Worm (Caenorhabditis elegans) whole organism, L3 larva: ENCODE results near the gene snrp-40.1.
A peak's percentile ranks its signal among the peaks of the same experiment; 100 is the strongest.

Source experiments
- R02D3.7 ChIP-seq: fragments of 150-350 bp; optimal IDR thresholded peaks from 2 replicates; lab custom pipeline; 2014; ENCODE audit warnings: missing biosample characterization, missing genetic modification characterization
- aly-2 ChIP-seq: fragments of 150-350 bp; optimal IDR thresholded peaks from 2 replicates; lab custom pipeline; 2014; ENCODE audit warnings: missing biosample characterization, missing genetic modification characterization
- ceh-28 ChIP-seq: fragments of 150-350 bp; optimal IDR thresholded peaks from 2 replicates; lab custom pipeline; 2014; ENCODE audit warnings: missing biosample characterization, missing genetic modification reagents, missing genetic modification characterization
- ceh-82 ChIP-seq: fragments of 150-350 bp; optimal IDR thresholded peaks from 2 replicates; lab custom pipeline; 2014; ENCODE audit warnings: missing biosample characterization, missing genetic modification characterization
- daf-12 ChIP-seq: fragments of 150-350 bp; optimal IDR thresholded peaks from 2 replicates; lab custom pipeline; 2014; ENCODE audit warnings: missing biosample characterization, missing genetic modification reagents, missing genetic modification characterization
- egl-5 ChIP-seq: fragments of 150-350 bp; optimal IDR thresholded peaks from 2 replicates; lab custom pipeline; 2017; ENCODE audit warnings: missing biosample characterization, missing genetic modification reagents, missing genetic modification characterization, inconsistent platforms
- elt-1 ChIP-seq: fragments of 150-350 bp; optimal IDR thresholded peaks from 2 replicates; lab custom pipeline; 2014; ENCODE audit warnings: missing biosample characterization, missing genetic modification characterization
- elt-2 ChIP-seq: sonication (generic microtip); optimal IDR thresholded peaks from 2 replicates; lab custom pipeline; 2016; ENCODE audit warnings: missing genetic modification reagents, mild to moderate bottlenecking, missing genetic modification characterization, missing compliant biosample characterization
- elt-3 ChIP-seq, 3 experiments: fragments of 150-350 bp in 1 of 3; sonication (generic microtip) in 2 of 3; optimal IDR thresholded peaks; 2 replicates in 2 of 3; 4 replicates in 1 of 3; lab custom pipeline; 2014 to 2017; ENCODE audit warnings: missing biosample characterization in 3 of 3, missing genetic modification characterization in 3 of 3
- jun-1 ChIP-seq: fragments of 150-350 bp; optimal IDR thresholded peaks from 2 replicates; lab custom pipeline; 2014; ENCODE audit warnings: missing biosample characterization, missing genetic modification reagents, missing genetic modification characterization
- lin-15B ChIP-seq: fragments of 150-350 bp; optimal IDR thresholded peaks from 2 replicates; lab custom pipeline; 2014; ENCODE audit warnings: missing biosample characterization, missing genetic modification characterization
- lsy-12 ChIP-seq: sonication (generic microtip); optimal IDR thresholded peaks from 2 replicates; lab custom pipeline; 2016; ENCODE audit warnings: mild to moderate bottlenecking, missing genetic modification characterization, missing compliant biosample characterization
- mml-1 ChIP-seq: fragments of 150-350 bp; sonication (generic microtip); optimal IDR thresholded peaks from 3 replicates; lab custom pipeline; 2014; ENCODE audit warnings: missing biosample characterization, missing genetic modification characterization
- nfya-1 ChIP-seq: sonication (generic microtip); optimal IDR thresholded peaks from 2 replicates; lab custom pipeline; 2017; ENCODE audit warnings: missing genetic modification characterization, mild to moderate bottlenecking, missing compliant biosample characterization, antibody characterized with exemption, moderate library complexity; ENCODE audit not compliant: insufficient read depth
- nhr-23 ChIP-seq: fragments of 150-350 bp; optimal IDR thresholded peaks from 2 replicates; lab custom pipeline; 2014; ENCODE audit warnings: missing biosample characterization, missing genetic modification reagents, missing genetic modification characterization
- nhr-237 ChIP-seq: fragments of 150-350 bp; optimal IDR thresholded peaks from 2 replicates; lab custom pipeline; 2014; ENCODE audit warnings: missing biosample characterization, missing genetic modification characterization
- nhr-25 ChIP-seq: sonication (generic microtip); optimal IDR thresholded peaks from 2 replicates; lab custom pipeline; 2017; ENCODE audit warnings: missing biosample characterization, missing genetic modification characterization
- nhr-43 ChIP-seq: sonication (generic microtip); optimal IDR thresholded peaks from 2 replicates; lab custom pipeline; 2016; ENCODE audit warnings: mild to moderate bottlenecking, missing genetic modification characterization, missing compliant biosample characterization; ENCODE audit not compliant: poor library complexity, severe bottlenecking
- nhr-67 ChIP-seq: fragments of 150-350 bp; optimal IDR thresholded peaks from 2 replicates; lab custom pipeline; 2014; ENCODE audit warnings: missing biosample characterization, missing genetic modification characterization
- nhr-76 ChIP-seq: fragments of 150-350 bp; sonication (generic microtip); optimal IDR thresholded peaks from 5 replicates; lab custom pipeline; 2014; ENCODE audit warnings: missing biosample characterization, missing genetic modification characterization
- pha-4 ChIP-seq: fragments of 150-350 bp; optimal IDR thresholded peaks from 2 replicates; lab custom pipeline; 2014; ENCODE audit warnings: missing biosample characterization, missing genetic modification reagents, missing genetic modification characterization
- pqm-1 ChIP-seq: fragments of 150-350 bp; optimal IDR thresholded peaks from 2 replicates; lab custom pipeline; 2017; ENCODE audit warnings: missing biosample characterization, missing genetic modification characterization, inconsistent platforms
- tbx-2 ChIP-seq: sonication (generic microtip); optimal IDR thresholded peaks from 2 replicates; lab custom pipeline; 2016; ENCODE audit warnings: mild to moderate bottlenecking, missing genetic modification characterization, missing compliant biosample characterization
- zag-1 ChIP-seq: fragments of 150-350 bp; optimal IDR thresholded peaks from 2 replicates; lab custom pipeline; 2014; ENCODE audit warnings: missing biosample characterization, missing genetic modification characterization
- ztf-11 ChIP-seq: fragments of 150-350 bp; optimal IDR thresholded peaks from 2 replicates; lab custom pipeline; 2014; ENCODE audit warnings: missing biosample characterization, missing genetic modification characterization

The snrp-40.1 gene

DNA sequence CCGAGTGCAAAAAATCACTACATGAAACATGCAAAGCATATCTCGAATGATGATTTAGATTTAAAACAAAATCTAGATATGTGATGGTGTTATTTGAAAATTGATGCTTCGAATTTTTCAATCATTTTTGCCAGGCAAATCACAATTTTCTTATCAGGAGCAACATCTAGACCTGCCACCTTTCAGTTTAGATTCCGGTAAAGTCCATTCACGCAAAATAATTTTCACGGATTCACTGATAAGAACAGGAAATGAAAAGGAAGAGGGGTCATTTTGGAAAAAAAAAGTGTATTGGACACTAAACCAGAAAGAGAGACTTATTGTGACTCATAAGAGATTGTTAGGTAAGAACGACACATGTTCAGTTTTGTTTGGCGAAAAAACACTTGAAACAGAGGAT, 47.7 kb downstream of the snrp-40.1 start:
- no peak for TF ChIP-seq elt-1 (tag; lab: Kevin White, UChicago)
- peak; percentile 21 for TF ChIP-seq elt-2 (tag; lab: Kevin White, UChicago)
- no peak for TF ChIP-seq ceh-82
- TF ChIP-seq lsy-12 (tag; lab: Kevin White, UChicago) = no peak
- TF ChIP-seq ztf-11 (tag; lab: Kevin White, UChicago) = no peak
- TF ChIP-seq nhr-67 (tag; lab: Kevin White, UChicago) = no peak
- TF ChIP-seq jun-1 (tag; lab: Kevin White, UChicago) = no peak
- TF ChIP-seq pqm-1 = peak; percentile 8

DNA sequence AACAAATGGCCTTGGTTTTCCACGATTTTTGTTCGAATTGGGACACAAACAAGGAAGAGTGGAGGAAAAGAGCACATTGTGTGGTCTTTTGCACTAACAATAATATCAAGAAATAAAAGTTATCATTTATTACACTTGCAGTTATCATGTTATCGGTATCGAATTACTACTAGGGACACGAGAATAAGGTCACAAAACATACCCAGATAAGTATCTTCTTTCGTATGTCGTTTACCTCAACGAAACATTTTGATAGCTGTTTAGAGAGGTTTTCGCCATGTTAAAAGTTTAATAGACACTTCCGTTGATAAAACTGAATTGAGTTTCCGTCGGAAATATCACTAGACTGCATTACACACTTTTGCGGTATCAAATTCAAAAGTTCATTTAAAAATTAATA, 48.6 kb downstream of the snrp-40.1 start:
- peak; percentile 19 for TF ChIP-seq pqm-1
- peak; percentile 42 for TF ChIP-seq elt-2 (tag; lab: Kevin White, UChicago)
- no peak for TF ChIP-seq lin-15B (tag; lab: Kevin White, UChicago)
- no peak for TF ChIP-seq ceh-82

DNA sequence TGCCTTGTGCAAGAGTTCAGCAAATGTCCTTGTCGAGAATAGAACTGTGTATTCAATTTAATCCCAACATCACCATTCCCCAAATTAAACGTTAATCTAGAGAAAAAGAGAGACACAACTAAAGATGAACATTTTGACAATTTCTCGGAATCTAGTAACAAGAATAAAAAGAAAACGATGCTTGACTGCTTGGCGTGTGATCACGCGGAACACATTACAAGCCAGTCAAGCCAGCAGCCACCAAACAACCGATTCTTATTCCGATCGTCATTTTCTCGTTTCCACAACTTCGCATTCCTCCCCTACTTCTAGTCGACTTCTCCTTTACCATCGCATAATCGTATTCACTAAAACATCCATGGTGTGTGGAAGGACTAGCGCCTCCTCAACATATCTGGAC, 50.2 kb downstream of the snrp-40.1 start:
- TF ChIP-seq nhr-23 (peak; percentile 25), ztf-11 (tag; lab: Kevin White, UChicago) (no peak), egl-5 (tag; lab: Kevin White, UChicago) (peak; percentile 19)

DNA sequence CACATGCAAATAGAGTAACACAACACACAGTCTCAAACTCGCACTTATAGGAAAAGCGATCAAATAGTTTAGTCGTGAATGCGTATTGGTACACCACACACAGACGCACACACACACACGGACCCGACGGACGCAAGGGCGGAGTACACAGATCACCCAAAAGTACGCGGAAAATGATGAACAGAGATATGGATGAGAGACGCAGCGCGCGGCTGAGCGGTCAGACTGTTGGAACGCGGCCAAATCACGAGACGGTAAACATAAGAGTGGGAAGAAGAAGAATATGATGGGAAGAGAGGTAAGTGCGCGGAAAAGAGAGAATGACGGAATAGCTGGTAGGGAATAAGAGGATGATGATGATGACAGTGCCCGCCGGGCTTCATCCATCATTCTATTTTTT, 51.5 kb downstream of the snrp-40.1 start:
- TF ChIP-seq elt-2 (tag; lab: Kevin White, UChicago) = no peak
- TF ChIP-seq jun-1 (tag; lab: Kevin White, UChicago) = no peak
- TF ChIP-seq R02D3.7 (tag; lab: Kevin White, UChicago) = no peak
- peak; percentile 82 for TF ChIP-seq nhr-43 (tag; lab: Kevin White, UChicago)
- no peak for TF ChIP-seq egl-5 (tag; lab: Kevin White, UChicago)
- TF ChIP-seq elt-1 (tag; lab: Kevin White, UChicago) = no peak
- TF ChIP-seq nfya-1 (tag; lab: Kevin White, UChicago) = peak; percentile 30
- no peak for TF ChIP-seq lsy-12 (tag; lab: Kevin White, UChicago)
- no peak for TF ChIP-seq elt-3 (tag; optimal IDR thresholded peaks at IDR 0.05; lab: Kevin White, UChicago)
- no peak for TF ChIP-seq ceh-82
- no peak for TF ChIP-seq zag-1
- TF ChIP-seq lin-15B (tag; lab: Kevin White, UChicago) = peak; percentile 9
- TF ChIP-seq nhr-67 (tag; lab: Kevin White, UChicago) = no peak
- TF ChIP-seq nhr-25 (tag; lab: Kevin White, UChicago) = peak; percentile 67
- peak; percentile 87 for TF ChIP-seq nhr-23
- TF ChIP-seq aly-2 (tag; lab: Kevin White, UChicago) = no peak
- no peak for TF ChIP-seq daf-12 (tag; lab: Kevin White, UChicago)
- TF ChIP-seq ceh-28 = no peak
- no peak for TF ChIP-seq mml-1 (tag; lab: Kevin White, UChicago)
- peak; percentile 49 for TF ChIP-seq pha-4 (tag; lab: Kevin White, UChicago)
- TF ChIP-seq ztf-11 (tag; lab: Kevin White, UChicago) = no peak
- no peak for TF ChIP-seq nhr-237 (tag; lab: Kevin White, UChicago)
- TF ChIP-seq nhr-76 (tag; lab: Kevin White, UChicago) = no peak
- peak; percentile 43 for TF ChIP-seq tbx-2 (tag; lab: Kevin White, UChicago)
